Fruit fly (Drosophila melanogaster) Kc167 (cell line): ENCODE measurements around the gene CG43117.

Source experiments
- Myc ChIP-seq: fragments of >200 bp; optimal IDR thresholded peaks from 2 replicates; lab custom pipeline; 2017; ENCODE audit warnings: missing external identifiers
- psq ChIP-seq: fragments of >200 bp; optimal IDR thresholded peaks from 2 replicates; lab custom pipeline; 2017; ENCODE audit warnings: missing external identifiers

DNA sequence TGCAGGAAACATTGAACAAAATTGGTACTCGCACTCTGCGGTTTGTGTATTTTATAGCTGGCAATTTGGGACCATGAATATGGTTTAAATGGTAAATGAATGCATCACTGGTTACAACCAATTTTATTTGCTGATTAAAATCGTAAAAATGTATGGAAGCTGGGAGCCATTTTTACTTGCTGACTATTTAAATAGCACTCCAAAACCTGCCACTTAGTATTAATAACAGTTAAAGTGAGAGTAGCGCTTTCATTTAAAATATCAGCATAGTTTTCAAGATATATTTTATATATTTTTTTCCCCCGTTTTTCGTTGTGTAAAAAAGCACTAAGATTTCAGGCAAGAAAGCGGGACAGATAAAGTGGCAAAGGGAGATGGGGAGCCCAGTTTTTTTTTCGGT, 29.9 kb downstream of the CG43117 start:
- TF ChIP-seq psq (lab: Kevin White, UChicago) (no peak), Myc (lab: Kevin White, UChicago) (no peak)
